Worm (Caenorhabditis elegans): Measurements from ENCODE around the gene lin-8.

Gene lin-8

ce11 chrII:3055531-3055930 is 1.1 kb upstream of the lin-8 start:
- TF ChIP-seq lin-39 (tag; optimal IDR thresholded peaks at IDR 0.05) (no peak), egl-43 (GFP tag; IDR thresholded peaks at IDR 0.05) (peak; percentile 50; the same call in 1 of the 2 replicates), hlh-30 (tag; optimal IDR thresholded peaks at IDR 0.05; ENCODE audit: insufficient read depth) (peak; percentile 74), spr-1 (tag; optimal IDR thresholded peaks at IDR 0.05) (peak; percentile 14), nhr-41 (GFP tag; IDR thresholded peaks at IDR 0.05) (no peak), rbr-2 (tag; optimal IDR thresholded peaks at IDR 0.05) (peak; percentile 49), unc-62 (GFP tag; optimal IDR thresholded peaks at IDR 0.05 in 1 of 2) (no peak), unc-62 (tag; optimal IDR thresholded peaks at IDR 0.05) (no peak), mxl-3 (GFP tag; optimal IDR thresholded peaks at IDR 0.05) (peak; percentile 33), hif-1 (tag; optimal IDR thresholded peaks at IDR 0.05) (peak in 1 of 2 experiments; percentile 5), mes-2 (tag; optimal IDR thresholded peaks at IDR 0.05; ENCODE audit: poor library complexity, severe bottlenecking) (peak; percentile 16), set-16 (GFP tag; IDR thresholded peaks at IDR 0.05) (peak; percentile 94), hlh-11 (tag; optimal IDR thresholded peaks at IDR 0.05) (peak; percentile 31), nhr-77 (tag; optimal IDR thresholded peaks at IDR 0.05) (no peak), zag-1 (tag; optimal IDR thresholded peaks at IDR 0.05) (no peak), dmd-9 (GFP tag; IDR thresholded peaks at IDR 0.05) (no peak), lin-13 (GFP tag; optimal IDR thresholded peaks at IDR 0.05) (peak; percentile 46), madf-9 (GFP tag; conservative IDR thresholded peaks at IDR 0.05) (0 out of 2 replicates have a peak, but pooled peaks have one; percentile 19), dmd-6 (GFP tag; IDR thresholded peaks at IDR 0.05) (peak; percentile 12; the same call in 1 of the 2 replicates), nhr-28 (tag; optimal IDR thresholded peaks at IDR 0.05) (peak; percentile 5), F44E2.7 (GFP tag; IDR thresholded peaks at IDR 0.05) (no peak), hmg-1.1 (GFP tag; IDR thresholded peaks at IDR 0.05) (peak; percentile 75), spr-3 (GFP tag; optimal IDR thresholded peaks at IDR 0.05) (no peak), nhr-42 (GFP tag; IDR thresholded peaks at IDR 0.05) (no peak), mdl-1 (tag; optimal IDR thresholded peaks at IDR 0.05) (peak in 1 of 2 experiments; percentile 51)

ce11 chrII:3060782-3061181 is 4.2 kb downstream of the lin-8 start, which contains the start of gene Y25C1A.6:
Y25C1A.6 (plus strand) TSS chrII:3061082.
- TF ChIP-seq aly-2 (tag; optimal IDR thresholded peaks at IDR 0.05) = no peak
- TF ChIP-seq ceh-44 (GFP tag; IDR thresholded peaks at IDR 0.05) = no peak
- no peak for TF ChIP-seq pqm-1 (tag; optimal IDR thresholded peaks at IDR 0.05)
- no peak for TF ChIP-seq ctbp-1 (GFP tag; IDR thresholded peaks at IDR 0.05)
- no peak for TF ChIP-seq lsy-2 (tag; optimal IDR thresholded peaks at IDR 0.05)
- no peak for TF ChIP-seq zip-11 (GFP tag; IDR thresholded peaks at IDR 0.05)

DNA sequence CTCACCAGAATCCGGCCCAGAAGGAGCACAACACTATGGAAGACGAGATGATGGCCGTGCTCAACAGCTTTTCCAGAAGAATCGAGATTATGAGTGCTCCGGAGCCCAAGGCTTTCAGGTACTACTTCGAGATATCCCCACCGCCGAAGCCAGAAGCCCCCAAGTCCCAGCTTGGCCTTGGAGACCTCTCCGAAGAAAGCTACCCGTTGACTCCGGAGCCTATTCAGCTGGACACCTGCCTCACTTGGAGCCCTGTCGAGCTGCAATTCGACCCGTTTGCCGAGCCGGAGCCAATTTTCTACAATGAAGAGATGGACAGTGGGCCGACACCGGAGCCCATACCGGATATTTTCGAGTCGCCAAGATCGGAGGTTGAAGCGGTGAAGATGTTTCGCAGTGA is 5.0 kb downstream of the lin-8 start:
- TF ChIP-seq T20F7.1 (GFP tag; optimal IDR thresholded peaks at IDR 0.05) (no peak), nhr-76 (tag; optimal IDR thresholded peaks at IDR 0.05) (no peak), sdz-12 (GFP tag; optimal IDR thresholded peaks at IDR 0.05) (peak; percentile 19), set-16 (GFP tag; IDR thresholded peaks at IDR 0.05) (peak; percentile 83)

- TF ChIP-seq snpc-1.2 (GFP tag; IDR thresholded peaks at IDR 0.05) (peak; percentile 74), mxl-2 (GFP tag; conservative IDR thresholded peaks at IDR 0.05) (no peak), egl-43 (GFP tag; IDR thresholded peaks at IDR 0.05) (peak; percentile 78), unc-130 (GFP tag; optimal IDR thresholded peaks at IDR 0.05) (peak; percentile 54), tra-1 (GFP tag; IDR thresholded peaks at IDR 0.05) (peak; percentile 67; the same call in 1 of the 2 replicates), ceh-28 (tag; optimal IDR thresholded peaks at IDR 0.05) (peak; percentile 79), skn-1 (tag; optimal IDR thresholded peaks at IDR 0.05) (no peak), nhr-41 (GFP tag; IDR thresholded peaks at IDR 0.05) (0 out of 2 replicates have a peak, but pooled peaks have one; percentile 43), F26F4.8 (GFP tag; conservative IDR thresholded peaks at IDR 0.05) (peak; percentile 62; the same call in 1 of the 2 replicates), spr-3 (GFP tag; optimal IDR thresholded peaks at IDR 0.05) (peak; percentile 7), nhr-10 (tag; optimal IDR thresholded peaks at IDR 0.05) (no peak), madf-5 (GFP tag; IDR thresholded peaks at IDR 0.05) (peak; percentile 68 to 84; a peak in 2 of 4 replicates), zfp-2 (tag; optimal IDR thresholded peaks at IDR 0.05) (no peak), hmg-1.1 (GFP tag; IDR thresholded peaks at IDR 0.05) (peak; percentile 50), Y48G9A.11 (GFP tag; IDR thresholded peaks at IDR 0.05) (peak; percentile 78), F44E2.7 (GFP tag; IDR thresholded peaks at IDR 0.05) (peak; percentile 98), lin-1 (GFP tag; IDR thresholded peaks at IDR 0.05) (peak; percentile 83), mdl-1 (tag; optimal IDR thresholded peaks at IDR 0.05) (peak in 1 of 2 experiments; percentile 4), F49E8.2 (tag; optimal IDR thresholded peaks at IDR 0.05; ENCODE audit: borderline replicate concordance) (peak; percentile 15)
These were observed 5.6 kb downstream of the lin-8 start for ce11 chrII:3062222-3062621.
